Worm (Caenorhabditis elegans) whole organism, early embryonic: ENCODE results near the gene H01G02.3.

Source experiments
- B0310.2 ChIP-seq: sonication (generic microtip); optimal IDR thresholded peaks from 2 replicates; lab custom pipeline; 2016; ENCODE audit warnings: mild to moderate bottlenecking, missing genetic modification characterization, missing compliant biosample characterization
- F13C5.2 ChIP-seq: sonication (generic microtip); optimal IDR thresholded peaks from 2 replicates; lab custom pipeline; 2017; ENCODE audit warnings: mild to moderate bottlenecking, missing genetic modification characterization, inconsistent platforms, missing compliant biosample characterization
- aly-1 ChIP-seq: sonication (generic microtip); optimal IDR thresholded peaks from 2 replicates; lab custom pipeline; 2016; ENCODE audit warnings: missing genetic modification characterization, missing compliant biosample characterization
- ama-1 ChIP-seq: fragments of 150-350 bp; optimal IDR thresholded peaks from 2 replicates; lab custom pipeline; 2014
- ceh-13 ChIP-seq: fragments of 200-800 bp; sonication (Bioruptor generic); optimal IDR thresholded peaks from 2 replicates; lab custom pipeline; 2018; ENCODE audit warnings: mild to moderate bottlenecking, missing genetic modification characterization, missing compliant biosample characterization
- ceh-36 ChIP-seq: sonication (generic microtip); optimal IDR thresholded peaks from 2 replicates; lab custom pipeline; 2016; ENCODE audit warnings: missing genetic modification characterization, inconsistent platforms, missing compliant biosample characterization
- ets-7 ChIP-seq: sonication (generic microtip); optimal IDR thresholded peaks from 2 replicates; lab custom pipeline; 2016; ENCODE audit warnings: missing genotype, missing genetic modification characterization, missing compliant biosample characterization
- flt-1 ChIP-seq: fragments of 200-800 bp; sonication (Bioruptor generic); IDR thresholded peaks from 2 replicates; pipeline ENCODE4 v1.3.6; 2022; ENCODE audit warnings: missing genetic modification characterization, missing compliant biosample characterization
- hmbx-1 ChIP-seq: sonication (generic microtip); optimal IDR thresholded peaks from 2 replicates; lab custom pipeline; 2016; ENCODE audit warnings: mild to moderate bottlenecking, missing genetic modification characterization, missing compliant biosample characterization
- hmg-4 ChIP-seq: fragments of 200-800 bp; sonication (Bioruptor generic); optimal IDR thresholded peaks from 2 replicates; lab custom pipeline; 2018; ENCODE audit warnings: mild to moderate bottlenecking, missing genetic modification characterization, missing compliant biosample characterization
- hnd-1 ChIP-seq: sonication (generic microtip); optimal IDR thresholded peaks from 2 replicates; lab custom pipeline; 2016; ENCODE audit warnings: missing genetic modification characterization, missing compliant biosample characterization
- pes-1 ChIP-seq: fragments of 200-800 bp; sonication (Bioruptor generic); IDR thresholded peaks from 2 replicates; pipeline ENCODE4 v1.3.6; 2022; ENCODE audit warnings: missing genetic modification reagents, missing genetic modification characterization, missing compliant biosample characterization
- scrt-1 ChIP-seq: fragments of 200-800 bp; sonication (Bioruptor generic); IDR thresholded peaks from 2 replicates; pipeline ENCODE4 v1.3.6; 2022; ENCODE audit warnings: missing genetic modification characterization, missing compliant biosample characterization
- sea-1 ChIP-seq: fragments of 200-800 bp; sonication (Bioruptor generic); conservative IDR thresholded peaks from 2 replicates; pipeline ENCODE4 v1.3.6; 2022; ENCODE audit warnings: missing genetic modification characterization, missing compliant biosample characterization
- tbx-11 ChIP-seq: fragments of 200-800 bp; sonication (Bioruptor generic); IDR thresholded peaks from 2 replicates; pipeline ENCODE4 v1.3.6; 2022; ENCODE audit warnings: missing genetic modification characterization, missing compliant biosample characterization
- tbx-37 ChIP-seq: fragments of 200-800 bp; sonication (Bioruptor generic); conservative IDR thresholded peaks from 2 replicates; pipeline ENCODE4 v1.3.6; 2022; ENCODE audit warnings: missing genetic modification reagents, missing genetic modification characterization, missing compliant biosample characterization
- tra-4 ChIP-seq: sonication (generic microtip); optimal IDR thresholded peaks from 2 replicates; lab custom pipeline; 2017; ENCODE audit warnings: missing genetic modification characterization, missing compliant biosample characterization

Gene H01G02.3

DNA sequence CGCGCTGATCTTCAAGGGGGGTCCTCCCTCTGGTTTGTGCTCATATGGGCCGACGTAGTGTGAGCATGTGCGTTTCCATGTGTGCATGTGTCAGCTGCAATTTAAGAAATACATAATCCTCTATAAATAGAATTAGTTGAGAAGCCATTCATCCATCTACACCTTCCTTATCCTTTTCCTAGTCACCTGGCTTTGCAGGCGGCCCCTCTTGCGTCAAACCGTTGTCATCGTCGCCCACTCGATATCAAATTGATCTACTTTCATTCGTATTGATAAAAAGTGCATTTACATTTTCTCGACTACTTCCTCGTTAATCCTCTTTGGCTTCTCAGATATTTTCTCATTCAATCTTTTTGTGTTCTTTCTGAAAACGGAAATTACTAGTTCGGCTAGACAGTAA, 19.6 kb upstream of the H01G02.3 start:
- TF ChIP-seq tbx-37: no peak
- TF ChIP-seq B0310.2: no peak
- TF ChIP-seq ceh-13 (GFP tag; lab: Kevin White, UChicago): no peak
- TF ChIP-seq sea-1 (GFP tag; lab: Robert Waterston, UW): no peak
- no peak for TF ChIP-seq ama-1

DNA sequence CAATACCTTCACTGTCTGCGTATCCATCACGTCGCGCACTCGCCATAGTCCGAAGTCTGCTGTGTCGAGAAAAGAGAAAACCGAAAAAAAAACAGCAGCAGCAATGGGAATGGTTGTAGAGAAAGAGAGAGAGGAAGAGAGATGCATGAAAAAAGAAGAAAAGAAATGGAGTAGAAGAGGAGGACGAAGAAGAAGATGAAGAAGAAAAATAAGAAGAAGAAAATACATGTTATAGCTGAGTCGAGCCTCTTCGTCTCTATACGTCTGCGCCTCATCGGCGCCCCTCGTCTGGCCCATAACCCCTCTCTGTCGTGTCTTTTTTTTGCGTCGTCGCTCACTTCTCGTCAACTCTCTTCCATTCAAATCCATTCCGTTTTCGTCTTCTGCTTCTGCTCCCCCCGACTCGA, 17.3 kb upstream of the H01G02.3 start:
- TF ChIP-seq sea-1 (GFP tag; lab: Robert Waterston, UW): no peak
- TF ChIP-seq F13C5.2: peak; percentile 27
- no peak for TF ChIP-seq hmg-4 (GFP tag; lab: Kevin White, UChicago)
- TF ChIP-seq tbx-11 (GFP tag; lab: Robert Waterston, UW): no peak

DNA sequence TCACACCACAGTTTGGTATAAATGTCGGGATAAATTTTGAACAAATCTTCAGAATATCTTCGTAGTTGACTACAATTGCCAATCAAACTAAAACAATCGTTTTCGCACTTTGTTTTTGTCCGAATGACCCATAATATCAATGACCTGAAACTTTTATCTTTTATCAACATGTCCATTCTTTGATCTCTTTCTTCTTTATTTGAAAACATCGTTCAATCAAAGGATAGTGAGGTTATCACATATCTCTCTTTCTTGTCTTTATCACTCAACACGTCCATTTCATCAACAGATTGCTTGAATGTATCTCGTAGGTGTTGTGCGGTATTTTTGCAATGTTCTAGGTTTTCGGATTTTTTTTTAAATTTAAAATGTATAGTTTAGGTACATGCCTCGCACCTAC, 16.7 kb upstream of the H01G02.3 start:
- no peak for TF ChIP-seq tbx-37
- TF ChIP-seq hmg-4 (GFP tag; lab: Kevin White, UChicago): no peak

DNA sequence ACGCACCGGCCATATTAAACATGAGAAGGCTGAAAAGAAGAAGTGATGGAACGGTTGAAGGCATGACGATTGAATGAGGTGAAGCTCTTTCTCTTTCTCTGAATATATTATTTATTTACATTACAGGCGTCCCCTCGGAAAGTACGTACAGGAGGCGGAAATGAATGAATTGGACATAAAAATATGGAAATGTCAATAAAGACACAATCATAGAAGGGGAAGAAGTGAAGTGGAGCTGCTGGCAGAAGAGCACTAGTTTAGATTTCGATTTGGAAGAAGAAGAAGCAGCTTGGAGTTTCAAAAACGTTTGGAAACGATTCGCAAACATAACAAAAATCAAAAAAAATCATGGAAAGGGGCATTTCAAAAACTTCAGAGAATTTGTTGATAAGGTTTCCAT, 11.7 kb upstream of the H01G02.3 start, which contains the start of gene H01G02.1:
Gene H01G02.1, minus strand, starts transcription at position 101 of the 400 bp plus-strand sequence.
- no peak for TF ChIP-seq aly-1 (tag; lab: Kevin White, UChicago)
- TF ChIP-seq F13C5.2: no peak
- no peak for TF ChIP-seq tbx-37
- no peak for TF ChIP-seq ceh-13 (GFP tag; lab: Kevin White, UChicago)
- TF ChIP-seq ama-1: no peak
- TF ChIP-seq scrt-1 (GFP tag; lab: Robert Waterston, UW): no peak
- TF ChIP-seq tra-4 (tag; lab: Kevin White, UChicago): no peak
- no peak for TF ChIP-seq B0310.2
- no peak for TF ChIP-seq sea-1 (GFP tag; lab: Robert Waterston, UW)
- TF ChIP-seq ceh-36 (tag; lab: Kevin White, UChicago): no peak
- no peak for TF ChIP-seq tbx-11 (GFP tag; lab: Robert Waterston, UW)
- TF ChIP-seq hmg-4 (GFP tag; lab: Kevin White, UChicago): no peak

DNA sequence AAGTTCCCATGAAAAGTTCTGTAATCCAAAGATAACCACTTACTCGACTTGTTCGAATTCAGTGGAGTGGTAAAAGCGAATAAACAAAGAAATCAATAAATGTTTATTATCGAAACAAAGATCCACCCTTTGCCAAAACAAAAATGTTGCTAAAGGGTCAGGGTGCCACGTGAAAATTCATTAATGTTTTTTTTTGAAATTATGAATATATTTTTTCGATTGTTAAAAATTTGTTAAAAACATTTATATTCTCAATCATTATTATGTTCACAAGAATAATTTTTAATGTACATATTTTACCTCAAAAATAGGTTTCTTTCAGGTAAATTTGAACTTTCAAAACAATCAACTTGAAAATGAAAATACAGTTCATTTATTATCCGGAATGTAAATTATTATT, 10.6 kb upstream of the H01G02.3 start, which contains the start of gene H01G02.4:
Gene H01G02.4, minus strand, starts transcription at position 101 of the 400 bp plus-strand sequence.
- TF ChIP-seq pes-1: no peak
- TF ChIP-seq hmg-4 (GFP tag; lab: Kevin White, UChicago): no peak
- TF ChIP-seq hmbx-1 (tag; lab: Kevin White, UChicago): no peak
- TF ChIP-seq hnd-1 (tag; lab: Kevin White, UChicago): no peak
- TF ChIP-seq F13C5.2: no peak
- TF ChIP-seq B0310.2: no peak
- TF ChIP-seq aly-1 (tag; lab: Kevin White, UChicago): no peak
- TF ChIP-seq tbx-37: no peak
- TF ChIP-seq sea-1 (GFP tag; lab: Robert Waterston, UW): no peak
- no peak for TF ChIP-seq flt-1 (GFP tag; lab: Robert Waterston, UW)
- no peak for TF ChIP-seq ceh-13 (GFP tag; lab: Kevin White, UChicago)
- no peak for TF ChIP-seq tbx-11 (GFP tag; lab: Robert Waterston, UW)

DNA sequence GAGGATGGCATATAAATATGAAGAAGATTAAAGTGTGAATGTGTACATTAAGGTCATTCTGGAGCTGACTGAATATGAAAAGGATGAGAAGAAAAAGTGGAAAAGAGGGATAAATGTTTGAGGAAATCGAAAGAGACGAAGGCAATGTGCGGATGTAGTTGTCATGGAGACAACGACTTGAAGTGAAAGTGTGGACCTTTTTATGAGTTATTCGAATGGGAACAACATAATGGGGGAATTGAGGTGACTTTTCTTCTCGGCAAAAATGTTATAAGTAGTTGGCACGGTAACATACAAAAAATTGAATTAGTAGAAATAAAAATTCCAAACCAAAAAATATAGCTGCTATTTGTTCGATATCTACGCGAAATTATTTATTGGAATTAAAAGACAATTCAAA, 8.7 kb upstream of the H01G02.3 start, which contains the start of gene dyf-18:
Gene dyf-18, minus strand, starts transcription at position 101 of the 400 bp plus-strand sequence.
- TF ChIP-seq hmbx-1 (tag; lab: Kevin White, UChicago) (no peak), sea-1 (GFP tag; lab: Robert Waterston, UW) (no peak), F13C5.2 (no peak), hmg-4 (GFP tag; lab: Kevin White, UChicago) (no peak), tra-4 (tag; lab: Kevin White, UChicago) (no peak)

DNA sequence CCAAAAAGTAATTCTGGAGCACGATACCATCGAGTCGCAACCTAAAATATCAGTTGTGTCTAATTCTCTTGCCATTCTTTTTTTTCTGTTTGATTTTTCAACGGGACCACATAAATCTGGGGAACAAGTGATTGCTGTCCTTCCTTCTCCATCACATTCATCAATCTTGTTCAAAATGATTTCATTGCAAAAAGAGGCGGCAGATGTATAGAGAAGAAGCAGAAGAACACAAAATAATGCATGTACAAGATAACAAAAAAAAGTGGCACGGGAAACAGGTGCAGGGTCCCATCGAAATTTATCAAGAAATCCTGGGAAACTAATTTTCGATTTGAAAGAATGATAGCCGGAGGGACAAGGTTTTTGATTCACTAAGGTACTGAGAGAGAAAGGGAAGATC, 6.8 kb upstream of the H01G02.3 start:
- no peak for TF ChIP-seq aly-1 (tag; lab: Kevin White, UChicago)
- TF ChIP-seq B0310.2: no peak
- no peak for TF ChIP-seq ama-1
- TF ChIP-seq tbx-11 (GFP tag; lab: Robert Waterston, UW): no peak
- no peak for TF ChIP-seq tra-4 (tag; lab: Kevin White, UChicago)
- TF ChIP-seq F13C5.2: no peak
- TF ChIP-seq ceh-13 (GFP tag; lab: Kevin White, UChicago): no peak

DNA sequence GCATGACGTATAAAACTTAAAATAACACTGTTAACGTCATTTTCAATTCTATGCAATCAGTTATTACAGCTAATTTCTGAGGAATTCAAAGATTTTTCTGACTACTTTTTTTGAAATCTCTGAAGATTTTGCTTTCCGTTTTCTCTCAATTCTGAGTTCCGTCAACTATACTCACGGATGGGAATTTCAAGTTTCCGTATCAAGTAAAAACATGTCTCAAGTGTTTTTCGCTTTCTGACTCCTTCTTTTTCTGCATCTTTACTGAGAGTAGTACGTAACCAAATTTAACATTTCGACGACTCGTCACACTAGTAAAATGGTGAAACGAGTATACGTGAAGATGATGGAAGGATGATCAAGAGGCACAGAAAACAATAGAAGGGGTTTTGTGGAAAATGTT, 4.4 kb upstream of the H01G02.3 start:
- TF ChIP-seq tbx-37: no peak
- TF ChIP-seq ceh-13 (GFP tag; lab: Kevin White, UChicago): no peak
- TF ChIP-seq scrt-1 (GFP tag; lab: Robert Waterston, UW): no peak
- no peak for TF ChIP-seq tbx-11 (GFP tag; lab: Robert Waterston, UW)
- no peak for TF ChIP-seq tra-4 (tag; lab: Kevin White, UChicago)
- no peak for TF ChIP-seq F13C5.2
- TF ChIP-seq sea-1 (GFP tag; lab: Robert Waterston, UW): no peak
- no peak for TF ChIP-seq hnd-1 (tag; lab: Kevin White, UChicago)
- no peak for TF ChIP-seq hmg-4 (GFP tag; lab: Kevin White, UChicago)
- TF ChIP-seq ets-7 (tag; lab: Kevin White, UChicago): no peak
- TF ChIP-seq pes-1: no peak
- no peak for TF ChIP-seq flt-1 (GFP tag; lab: Robert Waterston, UW)
- no peak for TF ChIP-seq hmbx-1 (tag; lab: Kevin White, UChicago)
- no peak for TF ChIP-seq ama-1
- no peak for TF ChIP-seq aly-1 (tag; lab: Kevin White, UChicago)
- TF ChIP-seq B0310.2: no peak
- no peak for TF ChIP-seq ceh-36 (tag; lab: Kevin White, UChicago)

DNA sequence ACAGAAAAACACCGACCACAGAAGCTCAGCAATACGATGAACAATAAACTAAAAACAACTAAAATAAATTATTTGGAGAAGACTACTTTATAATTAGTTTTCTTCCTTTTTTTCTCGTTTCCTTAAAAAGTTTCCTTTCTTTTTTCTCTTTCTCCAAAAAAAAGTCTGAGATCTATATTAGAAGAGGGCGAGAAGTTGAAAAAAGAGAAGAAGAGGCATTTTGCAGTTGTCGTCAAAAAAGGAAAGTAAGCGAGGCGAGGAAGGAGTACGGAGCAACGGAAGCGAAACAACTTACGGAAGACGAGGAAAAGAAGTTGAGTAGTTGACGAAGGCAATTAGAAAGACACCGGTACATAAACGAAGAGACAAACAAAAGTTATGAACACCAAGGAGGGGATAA, 3.6 kb upstream of the H01G02.3 start:
- no peak for TF ChIP-seq pes-1
- no peak for TF ChIP-seq tra-4 (tag; lab: Kevin White, UChicago)
- TF ChIP-seq flt-1 (GFP tag; lab: Robert Waterston, UW): no peak
- TF ChIP-seq scrt-1 (GFP tag; lab: Robert Waterston, UW): no peak
- no peak for TF ChIP-seq ama-1
- TF ChIP-seq ceh-36 (tag; lab: Kevin White, UChicago): no peak
- TF ChIP-seq aly-1 (tag; lab: Kevin White, UChicago): no peak
- TF ChIP-seq sea-1 (GFP tag; lab: Robert Waterston, UW): no peak
